Worm (Caenorhabditis elegans) whole organism, L4/young adult: ENCODE measurements around the gene ador-1.

Experiments
- W03F9.2 ChIP-seq: fragments of 150-350 bp; optimal IDR thresholded peaks from 2 replicates; lab custom pipeline; 2014; ENCODE audit warnings: missing biosample characterization, missing genetic modification characterization
- dao-5 ChIP-seq: sonication (generic microtip); optimal IDR thresholded peaks from 2 replicates; lab custom pipeline; 2016; ENCODE audit warnings: missing genotype, missing genetic modification characterization, moderate library complexity, missing compliant biosample characterization
- him-1 ChIP-seq: sonication (generic microtip); optimal IDR thresholded peaks from 2 replicates; lab custom pipeline; 2016; ENCODE audit warnings: missing genotype, missing genetic modification reagents, missing genetic modification characterization, missing compliant biosample characterization

Gene ador-1

ce11 chrII:12489903-12490302 is 12.8 kb downstream of the ador-1 start, which contains the start of gene T21B4.15:
Gene T21B4.15 (plus strand): TSS chrII:12490203.
- no peak for TF ChIP-seq him-1 (tag; lab: Kevin White, UChicago)
- no peak for TF ChIP-seq W03F9.2 (tag; lab: Kevin White, UChicago)
- TF ChIP-seq dao-5 (tag; lab: Kevin White, UChicago), result no peak

DNA sequence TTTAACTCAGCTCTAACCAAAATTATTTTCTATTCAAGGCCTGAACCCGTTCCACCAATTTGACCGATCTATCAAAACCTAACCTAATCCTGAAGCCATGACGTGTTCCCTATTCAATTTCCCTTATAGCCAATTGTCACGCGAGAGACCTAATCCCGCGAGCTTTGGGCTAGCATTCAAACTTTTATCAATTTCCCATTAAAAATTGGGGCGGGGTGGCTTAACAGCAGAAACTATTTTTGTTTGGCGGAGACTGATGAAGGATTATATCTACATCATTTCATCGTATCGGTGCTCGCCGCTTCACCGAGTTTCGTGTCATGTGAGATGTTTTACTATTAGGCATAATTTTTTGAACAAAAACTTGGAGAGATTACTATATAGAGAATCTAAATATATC is 13.9 kb downstream of the ador-1 start:
- TF ChIP-seq W03F9.2 (tag; lab: Kevin White, UChicago) (no peak), dao-5 (tag; lab: Kevin White, UChicago) (no peak), him-1 (tag; lab: Kevin White, UChicago) (no peak)

- TF ChIP-seq him-1 (tag; lab: Kevin White, UChicago), result no peak
- TF ChIP-seq dao-5 (tag; lab: Kevin White, UChicago), result no peak
- TF ChIP-seq W03F9.2 (tag; lab: Kevin White, UChicago), result no peak
These were observed 17.6 kb downstream of the ador-1 start, which contains the start of gene F15A4.10 for ce11 chrII:12485060-12485459. Gene F15A4.10 (minus strand): TSS chrII:12485160.

- TF ChIP-seq W03F9.2 (tag; lab: Kevin White, UChicago) (no peak), him-1 (tag; lab: Kevin White, UChicago) (no peak), dao-5 (tag; lab: Kevin White, UChicago) (no peak)
These were observed 20.1 kb downstream of the ador-1 start, which contains the start of gene fbxb-102 for ce11 chrII:12482622-12483021. Gene fbxb-102 (plus strand): TSS chrII:12482922.

DNA sequence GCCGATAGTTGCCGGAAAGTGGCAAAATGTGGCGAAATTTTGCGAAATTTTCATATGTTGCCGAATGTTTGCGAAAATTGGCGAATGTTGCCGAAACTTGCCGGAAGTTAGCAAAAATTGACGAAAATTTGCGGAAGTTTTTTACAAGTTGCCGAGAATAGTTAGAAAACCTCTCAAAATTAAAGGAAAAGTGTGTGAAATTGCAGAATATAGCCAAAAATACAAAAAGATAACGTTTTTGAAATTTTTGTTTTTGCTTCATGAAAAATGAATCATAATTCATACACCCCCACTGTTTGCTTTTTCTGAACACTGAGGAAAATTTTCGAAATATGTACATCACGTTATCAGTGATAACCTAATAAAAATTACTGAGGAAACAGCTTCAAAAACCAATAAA is 21.0 kb downstream of the ador-1 start:
- TF ChIP-seq W03F9.2 (tag; lab: Kevin White, UChicago) (no peak), him-1 (tag; lab: Kevin White, UChicago) (no peak), dao-5 (tag; lab: Kevin White, UChicago) (no peak)

ce11 chrII:12480811-12481210 is 21.9 kb downstream of the ador-1 start, which contains the start of gene arrd-9:
Gene arrd-9 (minus strand): TSS chrII:12480911.
- TF ChIP-seq him-1 (tag; lab: Kevin White, UChicago), result no peak
- no peak for TF ChIP-seq W03F9.2 (tag; lab: Kevin White, UChicago)
- TF ChIP-seq dao-5 (tag; lab: Kevin White, UChicago), result no peak

- TF ChIP-seq W03F9.2 (tag; lab: Kevin White, UChicago), result no peak
- no peak for TF ChIP-seq dao-5 (tag; lab: Kevin White, UChicago)
- TF ChIP-seq him-1 (tag; lab: Kevin White, UChicago), result no peak
These were observed 29.3 kb downstream of the ador-1 start, which contains the start of gene srg-17 for ce11 chrII:12473406-12473805. Gene srg-17 (plus strand): TSS chrII:12473706.

DNA sequence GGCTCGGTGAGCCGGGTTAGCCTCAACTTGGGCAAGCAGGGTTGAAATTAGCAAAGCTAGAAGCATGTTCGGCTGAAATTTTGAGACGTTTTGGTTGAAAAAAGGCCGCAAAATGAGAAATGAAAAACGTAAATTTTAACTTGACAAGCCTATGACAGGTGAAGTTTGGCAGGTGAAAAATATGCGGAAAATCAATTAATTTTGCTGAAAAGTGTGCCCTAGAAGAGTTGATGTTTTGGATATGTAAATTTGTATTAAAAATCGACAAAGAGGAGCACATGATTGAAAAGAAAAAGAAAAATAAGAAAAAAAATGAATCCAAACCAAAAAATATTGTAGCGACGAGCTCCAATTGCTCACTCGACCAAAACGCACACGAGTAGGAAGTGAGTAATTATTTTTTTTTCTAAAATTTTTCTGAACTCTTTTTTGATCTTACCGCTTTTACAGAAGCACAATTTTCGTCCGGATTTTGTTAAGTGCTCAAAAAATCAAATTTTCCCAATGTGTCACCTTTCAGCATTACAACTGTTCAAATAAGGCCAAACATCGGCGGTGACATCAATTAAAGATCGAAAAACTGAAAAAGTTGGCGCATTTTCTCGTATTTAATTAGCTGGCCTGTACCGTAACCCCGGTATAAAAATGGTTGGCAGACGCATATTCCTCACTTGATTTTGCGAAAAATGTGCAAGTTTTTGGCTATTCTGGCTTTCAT is 31.4 kb downstream of the ador-1 start, which contains the start of the genes F15A4.5 and phat-8:
TSS of gene F15A4.5 (minus strand) at position 101 of the 718 bp plus-strand sequence.
TSS of gene phat-8 (plus strand) at position 668 of the 718 bp plus-strand sequence.
- TF ChIP-seq W03F9.2 (tag; lab: Kevin White, UChicago) (no peak), dao-5 (tag; lab: Kevin White, UChicago) (no peak)

- TF ChIP-seq W03F9.2 (tag; lab: Kevin White, UChicago), result no peak
- no peak for TF ChIP-seq him-1 (tag; lab: Kevin White, UChicago)
- no peak for TF ChIP-seq dao-5 (tag; lab: Kevin White, UChicago)
These were observed 35.6 kb downstream of the ador-1 start, which contains the start of gene srg-16 for ce11 chrII:12467047-12467446. Gene srg-16 (plus strand): TSS chrII:12467133.

ce11 chrII:12465557-12465956 is 37.1 kb downstream of the ador-1 start, which contains the start of gene sre-37:
Gene sre-37 (plus strand): TSS chrII:12465857.
- TF ChIP-seq him-1 (tag; lab: Kevin White, UChicago), result no peak
- TF ChIP-seq dao-5 (tag; lab: Kevin White, UChicago), result no peak

DNA sequence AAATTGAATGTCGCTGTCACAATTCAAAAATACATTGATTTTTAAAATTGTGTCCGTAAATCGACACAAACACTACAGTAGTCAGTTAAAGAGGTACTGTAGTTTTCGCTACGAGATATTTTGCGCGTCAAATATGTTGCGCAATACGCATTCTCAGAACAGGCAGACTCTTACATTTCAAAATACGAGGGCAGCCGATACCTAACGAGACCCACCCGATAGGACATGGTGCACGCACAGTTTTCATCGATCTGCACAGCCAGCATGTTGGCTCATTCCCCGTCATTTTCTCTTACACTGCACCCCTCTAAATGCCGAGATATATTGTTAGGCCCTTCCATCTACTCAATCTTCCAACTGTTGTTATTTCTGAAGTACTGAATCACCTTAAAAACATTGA is 40.4 kb downstream of the ador-1 start, which contains the start of gene F15A4.2:
TSS of gene F15A4.2 (plus strand) at position 301 of the 400 bp plus-strand sequence.
- no peak for TF ChIP-seq dao-5 (tag; lab: Kevin White, UChicago)

- TF ChIP-seq him-1 (tag; lab: Kevin White, UChicago) (no peak), W03F9.2 (tag; lab: Kevin White, UChicago) (no peak), dao-5 (tag; lab: Kevin White, UChicago) (no peak)
These were observed 41.9 kb downstream of the ador-1 start, which contains the start of gene tag-280 for ce11 chrII:12460602-12461453. Gene tag-280 (plus strand): TSS chrII:12460652.

- no peak for TF ChIP-seq dao-5 (tag; lab: Kevin White, UChicago)
- peak; percentile 72 for TF ChIP-seq W03F9.2 (tag; lab: Kevin White, UChicago)
These were observed 43.3 kb downstream of the ador-1 start, which contains the start of gene tag-281 for ce11 chrII:12459422-12459821. Gene tag-281 (plus strand): TSS chrII:12459761.
